Fruit fly (Drosophila melanogaster) whole organism, pupa: Measurements from ENCODE around the gene CG43232.

Experiments
- CG10348 ChIP-seq: fragments of 200-800 bp; sonication (Bioruptor generic); IDR thresholded peaks from 2 replicates; pipeline ENCODE4 v1.3.6; 2022; ENCODE audit warnings: missing biosample characterization, missing genetic modification characterization
- CG12605 ChIP-seq: fragments of 200-800 bp; sonication (Bioruptor generic); IDR thresholded peaks from 2 replicates; pipeline ENCODE4 v1.3.6; 2022; ENCODE audit warnings: missing biosample characterization, missing genetic modification characterization
- CG13204 ChIP-seq: fragments of 200-800 bp; sonication (Bioruptor generic); optimal IDR thresholded peaks from 2 replicates; lab custom pipeline; 2018; ENCODE audit warnings: missing biosample characterization, mild to moderate bottlenecking, missing genetic modification characterization, moderate library complexity
- CG14655 ChIP-seq: fragments of 200-800 bp; sonication (Bioruptor generic); optimal IDR thresholded peaks from 3 replicates; lab custom pipeline; 2017; ENCODE audit warnings: mild to moderate bottlenecking, missing biosample characterization, missing genetic modification reagents, missing genetic modification characterization
- CG15710 ChIP-seq: fragments of 200-800 bp; sonication (Bioruptor generic); optimal IDR thresholded peaks from 2 replicates; lab custom pipeline; 2018; ENCODE audit warnings: missing biosample characterization, mild to moderate bottlenecking, missing genetic modification characterization, moderate library complexity
- CG17806 ChIP-seq: fragments of 200-800 bp; sonication (Bioruptor generic); optimal IDR thresholded peaks from 2 replicates; lab custom pipeline; 2018; ENCODE audit warnings: missing biosample characterization, mild to moderate bottlenecking, missing genetic modification characterization, moderate library complexity
- CG32121 ChIP-seq: fragments of 200-800 bp; sonication (Bioruptor generic); IDR thresholded peaks from 2 replicates; pipeline ENCODE4 v1.3.6; 2022; ENCODE audit warnings: missing biosample characterization, missing genetic modification characterization
- CG34367 ChIP-seq: fragments of 200-800 bp; sonication (Bioruptor generic); optimal IDR thresholded peaks from 2 replicates; lab custom pipeline; 2018; ENCODE audit warnings: missing biosample characterization, mild to moderate bottlenecking, missing genetic modification characterization
- CG4496 ChIP-seq: fragments of 200-800 bp; sonication (Bioruptor generic); IDR thresholded peaks from 3 replicates; pipeline ENCODE4 v1.3.6; 2022; ENCODE audit warnings: missing biosample characterization, missing genetic modification characterization
- CG8159 ChIP-seq: fragments of 200-800 bp; sonication (Bioruptor generic); optimal IDR thresholded peaks from 3 replicates; lab custom pipeline; 2018; ENCODE audit warnings: missing biosample characterization, mild to moderate bottlenecking, missing genetic modification characterization, moderate library complexity
- CG8301 ChIP-seq: fragments of 200-800 bp; sonication (Bioruptor generic); optimal IDR thresholded peaks from 2 replicates; lab custom pipeline; 2018; ENCODE audit warnings: missing biosample characterization, mild to moderate bottlenecking, missing genetic modification characterization
- CG9948 ChIP-seq: fragments of 200-800 bp; sonication (Bioruptor generic); optimal IDR thresholded peaks from 2 replicates; lab custom pipeline; 2018; ENCODE audit warnings: missing biosample characterization, mild to moderate bottlenecking, missing genetic modification characterization, moderate library complexity
- D1 ChIP-seq: fragments of 200-800 bp; sonication (Bioruptor generic); optimal IDR thresholded peaks from 2 replicates; lab custom pipeline; 2018; ENCODE audit warnings: missing biosample characterization, mild to moderate bottlenecking, missing genetic modification characterization, moderate library complexity
- EcR ChIP-seq: fragments of 200-800 bp; sonication (Bioruptor generic); optimal IDR thresholded peaks from 3 replicates; lab custom pipeline; 2019; ENCODE audit warnings: missing biosample characterization, missing genetic modification characterization, mild to moderate bottlenecking, moderate library complexity, missing genetic modification reagents
- Ets98B ChIP-seq: fragments of 200-800 bp; sonication (Bioruptor generic); IDR thresholded peaks from 2 replicates; pipeline ENCODE4 v1.3.6; 2022; ENCODE audit warnings: missing biosample characterization, missing genetic modification characterization
- Pif1A ChIP-seq: fragments of 200-800 bp; sonication (Bioruptor generic); optimal IDR thresholded peaks from 3 replicates; lab custom pipeline; 2016; ENCODE audit warnings: missing biosample characterization, missing genetic modification characterization
- Pif1B ChIP-seq: fragments of 200-800 bp; sonication (Bioruptor generic); optimal IDR thresholded peaks from 3 replicates; lab custom pipeline; 2016; ENCODE audit warnings: missing biosample characterization, missing genetic modification characterization
- Snoo ChIP-seq: fragments of 200-800 bp; sonication (Bioruptor generic); optimal IDR thresholded peaks from 3 replicates; lab custom pipeline; 2017; ENCODE audit warnings: missing biosample characterization, mild to moderate bottlenecking, missing genetic modification characterization, inconsistent platforms
- fd96Ca ChIP-seq: fragments of 200-800 bp; sonication (Bioruptor generic); IDR thresholded peaks from 3 replicates; pipeline ENCODE4 v1.3.6; 2022; ENCODE audit warnings: missing biosample characterization, missing genetic modification characterization
- gl ChIP-seq: fragments of 200-800 bp; sonication (Bioruptor generic); optimal IDR thresholded peaks from 2 replicates; lab custom pipeline; 2018; ENCODE audit warnings: missing biosample characterization, mild to moderate bottlenecking, missing genetic modification characterization
- rn ChIP-seq: fragments of 200-800 bp; sonication (Bioruptor generic); IDR thresholded peaks from 2 replicates; pipeline ENCODE4 v1.3.6; 2022; ENCODE audit warnings: missing biosample characterization, missing genetic modification characterization

Gene CG43232

DNA sequence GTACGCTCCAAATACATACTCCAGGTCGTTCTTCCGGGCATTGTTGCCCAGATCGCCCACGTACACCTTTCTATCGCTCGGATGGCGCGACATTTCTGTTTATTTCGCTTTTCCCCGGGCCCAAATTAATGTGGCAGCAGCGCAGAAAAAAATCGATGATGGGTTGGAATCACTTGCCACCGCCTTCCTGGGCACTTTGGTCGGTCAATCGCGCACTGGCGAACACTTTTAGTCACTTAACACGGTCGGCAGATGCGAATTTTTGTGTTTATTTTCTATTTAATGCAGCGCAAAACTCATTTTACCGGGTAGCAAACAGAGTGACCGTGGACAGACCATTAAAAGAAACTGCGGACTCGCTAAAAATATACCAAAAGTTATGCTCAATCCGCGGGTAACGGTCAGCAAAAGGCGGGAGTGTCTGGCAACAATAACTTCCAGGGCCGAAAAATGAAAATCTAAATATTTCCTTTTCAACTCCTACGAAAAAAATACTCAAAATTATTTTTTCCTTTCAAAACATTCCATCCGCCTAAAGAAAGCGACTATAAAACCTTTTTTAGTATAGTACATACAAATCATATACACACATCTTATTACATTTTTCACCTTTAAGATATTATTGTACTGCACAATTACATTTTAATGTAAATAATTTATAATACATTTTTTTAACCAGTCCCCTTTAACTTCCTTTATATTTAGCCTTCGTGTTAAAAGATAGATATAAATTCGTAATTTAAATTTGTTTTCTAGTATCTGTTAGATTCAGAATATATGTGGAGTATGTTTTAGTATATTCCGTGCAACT lies 11.9 kb upstream of the CG43232 start, which contains the start of gene x16:
Gene x16 (minus strand): TSS at position 361 of the 811 bp plus-strand sequence.
- TF ChIP-seq CG32121 (GFP tag; lab: Robert Waterston, UW) = no peak
- TF ChIP-seq CG15710 (tag; lab: Kevin White, UChicago) = no peak
- no peak for TF ChIP-seq CG17806 (tag; lab: Kevin White, UChicago)
- peak; percentile 13 for TF ChIP-seq CG8159 (tag; lab: Kevin White, UChicago)

- TF ChIP-seq CG15710 (tag; lab: Kevin White, UChicago) (no peak), Ets98B (peak; percentile 33; the same call in 1 of the 2 replicates), Snoo (tag; lab: Kevin White, UChicago) (no peak)
Measured at dm6 chr2L:6920661-6921359, 11.1 kb upstream of the CG43232 start, which contains the start of gene Hrb27C. Gene Hrb27C, plus strand, starts transcription at chr2L:6920704.

dm6 chr2L:6921360-6922090 lies 10.4 kb upstream of the CG43232 start:
- TF ChIP-seq CG4496 (0 out of 3 replicates have a peak, but pooled peaks have one; percentile 18), CG12605 (GFP tag; lab: Robert Waterston, UW) (peak; percentile 48; the same call in 1 of the 2 replicates), rn (no peak), EcR (peak; percentile 96), CG8301 (tag; lab: Kevin White, UChicago) (peak; percentile 14), CG8159 (tag; lab: Kevin White, UChicago) (peak; percentile 29), Pif1B (GFP tag; lab: Kevin White, UChicago) (peak; percentile 3), D1 (no peak), Pif1A (GFP tag; lab: Kevin White, UChicago) (no peak), gl (tag; lab: Kevin White, UChicago) (peak; percentile 10)

dm6 chr2L:6922091-6922753 lies 9.7 kb upstream of the CG43232 start:
- TF ChIP-seq CG34367 (tag; lab: Kevin White, UChicago) (peak; percentile 82), CG17806 (tag; lab: Kevin White, UChicago) (peak; percentile 83), Pif1A (GFP tag; lab: Kevin White, UChicago) (peak; percentile 85), CG4496 (peak; percentile 91; the same call in 1 of the 3 replicates), CG10348 (GFP tag; lab: Robert Waterston, UW) (no peak), CG15710 (tag; lab: Kevin White, UChicago) (peak; percentile 74), CG9948 (tag; lab: Kevin White, UChicago) (peak; percentile 80), CG14655 (no peak), EcR (peak; percentile 81), CG13204 (no peak), CG12605 (GFP tag; lab: Robert Waterston, UW) (no peak; the same call in 1 of the 2 replicates), Snoo (tag; lab: Kevin White, UChicago) (peak; percentile 49), CG32121 (GFP tag; lab: Robert Waterston, UW) (peak; percentile 81), gl (tag; lab: Kevin White, UChicago) (peak; percentile 39), CG8301 (tag; lab: Kevin White, UChicago) (peak; percentile 88), CG8159 (tag; lab: Kevin White, UChicago) (peak; percentile 82), Pif1B (GFP tag; lab: Kevin White, UChicago) (peak; percentile 87), rn (no peak; the same call in 1 of the 2 replicates), fd96Ca (GFP tag; lab: Robert Waterston, UW) (no peak), Ets98B (peak; percentile 90), D1 (no peak)

DNA sequence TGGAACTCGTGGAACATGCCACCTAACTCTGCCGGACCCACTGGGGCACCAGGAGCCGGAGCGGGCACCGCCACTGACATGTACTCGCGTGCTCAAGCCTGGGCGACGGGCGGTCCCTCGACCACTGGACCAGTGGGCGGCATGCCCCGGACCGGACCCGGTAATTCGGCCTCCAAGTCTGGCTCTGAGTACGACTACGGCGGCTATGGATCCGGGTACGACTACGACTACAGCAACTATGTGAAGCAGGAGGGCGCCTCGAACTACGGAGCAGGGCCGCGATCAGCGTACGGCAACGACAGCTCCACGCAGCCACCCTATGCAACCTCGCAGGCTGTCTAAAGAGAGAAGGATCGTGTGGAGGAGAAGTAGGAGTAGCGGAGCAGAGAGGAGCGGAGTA lies 6.8 kb upstream of the CG43232 start:
- TF ChIP-seq CG10348 (GFP tag; lab: Robert Waterston, UW) (no peak), Pif1B (GFP tag; lab: Kevin White, UChicago) (no peak), CG14655 (no peak), CG9948 (tag; lab: Kevin White, UChicago) (no peak), EcR (no peak), CG4496 (no peak), CG17806 (tag; lab: Kevin White, UChicago) (no peak), CG15710 (tag; lab: Kevin White, UChicago) (no peak), Pif1A (GFP tag; lab: Kevin White, UChicago) (no peak), CG8159 (tag; lab: Kevin White, UChicago) (no peak), CG34367 (tag; lab: Kevin White, UChicago) (no peak), CG8301 (tag; lab: Kevin White, UChicago) (no peak), CG13204 (no peak), Ets98B (no peak), CG32121 (GFP tag; lab: Robert Waterston, UW) (no peak), rn (no peak)
